Worm (Caenorhabditis elegans) whole organism, L1 larva: ENCODE results near the gene C48B4.6.

Source experiments
- C16A3.4 ChIP-seq: fragments of 150-350 bp; optimal IDR thresholded peaks from 2 replicates; lab custom pipeline; 2014; ENCODE audit warnings: missing biosample characterization, missing genetic modification characterization
- aly-2 ChIP-seq: fragments of 150-350 bp; optimal IDR thresholded peaks from 2 replicates; lab custom pipeline; 2014; ENCODE audit warnings: missing biosample characterization, missing genetic modification characterization
- blmp-1 ChIP-seq: fragments of 150-350 bp; optimal IDR thresholded peaks from 2 replicates; lab custom pipeline; 2014; ENCODE audit warnings: missing biosample characterization, missing genetic modification characterization
- ces-1 ChIP-seq: fragments of 150-350 bp; optimal IDR thresholded peaks from 2 replicates; lab custom pipeline; 2014; ENCODE audit warnings: missing biosample characterization, missing genetic modification reagents, missing genetic modification characterization
- dpl-1 ChIP-seq, 3 experiments: fragments of 150-350 bp in 2 of 3; sonication (generic microtip) in 1 of 3; optimal IDR thresholded peaks; 2 replicates each; lab custom pipeline; 2014 to 2017; ENCODE audit warnings: missing biosample characterization in 3 of 3, missing genetic modification characterization in 3 of 3, missing genetic modification reagents in 3 of 3
- lin-14 ChIP-seq: fragments of 200-800 bp; sonication (Bioruptor generic); optimal IDR thresholded peaks from 2 replicates; lab custom pipeline; 2018; ENCODE audit warnings: mild to moderate bottlenecking, missing genetic modification characterization, moderate library complexity, missing compliant biosample characterization
- lin-39 ChIP-seq: fragments of 150-350 bp; optimal IDR thresholded peaks from 2 replicates; lab custom pipeline; 2014; ENCODE audit warnings: missing biosample characterization, missing genetic modification reagents, missing genetic modification characterization
- nhr-77 ChIP-seq: fragments of 150-350 bp; optimal IDR thresholded peaks from 2 replicates; lab custom pipeline; 2014; ENCODE audit warnings: missing biosample characterization, missing genetic modification characterization
- nhr-84 ChIP-seq: sonication (generic microtip); optimal IDR thresholded peaks from 2 replicates; lab custom pipeline; 2017; ENCODE audit warnings: missing biosample characterization, missing genetic modification characterization
- zag-1 ChIP-seq: fragments of 150-350 bp; optimal IDR thresholded peaks from 2 replicates; lab custom pipeline; 2014; ENCODE audit warnings: missing biosample characterization, missing genetic modification characterization
- ztf-11 ChIP-seq, 2 experiments: sonication (generic microtip); optimal IDR thresholded peaks; 2 replicates each; lab custom pipeline; 2016 to 2017; ENCODE audit warnings: missing genetic modification characterization in 2 of 2, missing biosample characterization in 1 of 2, missing compliant biosample characterization in 1 of 2

DNA sequence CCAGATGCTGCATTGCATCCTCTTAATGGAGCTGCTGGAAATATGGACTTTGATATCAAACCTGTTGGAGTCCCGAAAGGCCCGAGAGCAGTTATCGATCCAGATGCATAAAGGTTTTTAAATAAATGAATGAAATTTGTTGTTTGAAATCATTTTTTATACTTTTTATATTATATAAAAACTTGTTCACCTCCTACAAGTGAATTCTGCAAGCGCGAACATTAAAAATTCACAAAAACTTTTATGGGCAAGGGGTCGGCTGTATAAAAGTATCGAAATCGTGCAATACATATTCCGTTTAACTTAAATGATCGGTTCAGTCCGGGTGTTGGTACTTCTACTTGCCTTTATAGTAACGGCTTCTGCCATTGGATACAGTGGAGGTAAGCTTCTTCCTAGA is 39.8 kb upstream of the C48B4.6 start, which contains the start of gene F58A4.1:
- TF ChIP-seq nhr-84 (tag; lab: Kevin White, UChicago) (no peak), C16A3.4 (no peak), aly-2 (no peak), nhr-77 (tag; lab: Kevin White, UChicago) (no peak), dpl-1 (GFP tag; optimal IDR thresholded peaks at IDR 0.05; lab: Kevin White, UChicago) (no peak), blmp-1 (no peak), ztf-11 (tag; optimal IDR thresholded peaks at IDR 0.05; lab: Kevin White, UChicago) (no peak), ces-1 (GFP tag; lab: Kevin White, UChicago) (no peak), lin-14 (GFP tag; lab: Kevin White, UChicago) (no peak), zag-1 (tag; lab: Kevin White, UChicago) (no peak), lin-39 (tag; lab: Kevin White, UChicago) (no peak)
